Fruit fly (Drosophila melanogaster) whole organism, embryonic: ENCODE data around the gene CG10841.

Experiments
- ATbp ChIP-seq: fragments of 200-800 bp; sonication (Bioruptor generic); optimal IDR thresholded peaks from 2 replicates; lab custom pipeline; 2017; ENCODE audit warnings: missing biosample characterization, mild to moderate bottlenecking, missing genetic modification characterization, missing genetic modification reagents
- Adf1 ChIP-seq: fragments of 200-800 bp; sonication (Bioruptor generic); IDR thresholded peaks from 2 replicates; pipeline ENCODE4 v1.3.6; 2022; ENCODE audit warnings: missing biosample characterization, missing genetic modification characterization
- Antp ChIP-seq: fragments of 200-800 bp; sonication (Bioruptor generic); optimal IDR thresholded peaks from 3 replicates; lab custom pipeline; 2016; ENCODE audit warnings: missing biosample characterization, missing genetic modification characterization
- Awh ChIP-seq: fragments of 200-800 bp; sonication (Bioruptor generic); IDR thresholded peaks from 2 replicates; pipeline ENCODE4, ENCODE4 v1.3.6; 2022; ENCODE audit warnings: missing biosample characterization, missing genetic modification characterization
- CG10543 ChIP-seq: fragments of 200-800 bp; sonication (Bioruptor generic); optimal IDR thresholded peaks from 3 replicates; lab custom pipeline; 2017; ENCODE audit warnings: missing biosample characterization, mild to moderate bottlenecking, missing genetic modification characterization, moderate library complexity
- CG11560 ChIP-seq: fragments of 200-800 bp; sonication (Bioruptor generic); IDR thresholded peaks from 3 replicates; pipeline ENCODE4 v1.3.6; 2022; ENCODE audit warnings: missing biosample characterization, missing genetic modification characterization
- CG12219 ChIP-seq: fragments of 200-800 bp; sonication (Bioruptor generic); optimal IDR thresholded peaks from 3 replicates; lab custom pipeline; 2018; ENCODE audit warnings: missing biosample characterization, mild to moderate bottlenecking, missing genetic modification characterization
- CG12236 ChIP-seq: fragments of 200-800 bp; sonication (Bioruptor generic); optimal IDR thresholded peaks from 2 replicates; lab custom pipeline; 2016; ENCODE audit warnings: missing biosample characterization, missing genetic modification characterization
- CG13123 ChIP-seq: fragments of 200-800 bp; sonication (Bioruptor generic); optimal IDR thresholded peaks from 2 replicates; lab custom pipeline; 2016; ENCODE audit warnings: missing biosample characterization, missing genetic modification characterization
- CG16813 ChIP-seq: fragments of 200-800 bp; sonication (Bioruptor generic); IDR thresholded peaks from 3 replicates; pipeline ENCODE4 v1.3.6; 2022; ENCODE audit warnings: missing biosample characterization, missing genetic modification characterization; ENCODE audit not compliant: partially characterized antibody
- CG17385 ChIP-seq: fragments of 200-800 bp; sonication (Bioruptor generic); optimal IDR thresholded peaks from 3 replicates; lab custom pipeline; 2018; ENCODE audit warnings: missing biosample characterization, mild to moderate bottlenecking, missing genetic modification characterization
- CG18764 ChIP-seq: fragments of 200-800 bp; sonication (Bioruptor generic); optimal IDR thresholded peaks from 3 replicates; lab custom pipeline; 2016; ENCODE audit warnings: missing biosample characterization, missing genetic modification characterization
- CG2712 ChIP-seq: fragments of 200-800 bp; optimal IDR thresholded peaks from 3 replicates; lab custom pipeline; 2019; ENCODE audit warnings: missing biosample characterization, mild to moderate bottlenecking, missing genetic modification characterization, moderate library complexity
- CG30431 ChIP-seq: fragments of 200-800 bp; sonication (Bioruptor generic); optimal IDR thresholded peaks from 2 replicates; lab custom pipeline; 2017; ENCODE audit warnings: missing biosample characterization, missing genetic modification characterization
- CG31365 ChIP-seq: fragments of 200-800 bp; sonication (Bioruptor generic); optimal IDR thresholded peaks from 2 replicates; lab custom pipeline; 2018; ENCODE audit warnings: missing biosample characterization, mild to moderate bottlenecking, missing genetic modification characterization
- CG3281 ChIP-seq: fragments of 200-800 bp; sonication (Bioruptor generic); optimal IDR thresholded peaks from 3 replicates; lab custom pipeline; 2017; ENCODE audit warnings: missing biosample characterization, mild to moderate bottlenecking, missing genetic modification characterization
- CG3407 ChIP-seq: fragments of 200-800 bp; sonication (Bioruptor generic); optimal IDR thresholded peaks from 2 replicates; lab custom pipeline; 2018; ENCODE audit warnings: missing biosample characterization, mild to moderate bottlenecking, missing genetic modification characterization
- CG7556 ChIP-seq: fragments of 200-800 bp; sonication (Bioruptor generic); optimal IDR thresholded peaks from 2 replicates; lab custom pipeline; 2017; ENCODE audit warnings: missing biosample characterization, mild to moderate bottlenecking, missing genetic modification characterization
- CG9817 ChIP-seq: fragments of 200-800 bp; sonication (Bioruptor generic); optimal IDR thresholded peaks from 2 replicates; lab custom pipeline; 2018; ENCODE audit warnings: missing biosample characterization, mild to moderate bottlenecking, missing genetic modification characterization, moderate library complexity
- CHES-1-like ChIP-seq: fragments of 200-800 bp; sonication (Bioruptor generic); optimal IDR thresholded peaks from 2 replicates; lab custom pipeline; 2016; ENCODE audit warnings: missing biosample characterization, missing genetic modification characterization
- Dll ChIP-seq: fragments of 200-800 bp; sonication (Bioruptor generic); IDR thresholded peaks from 4 replicates; pipeline ENCODE4 v1.3.6; 2022; ENCODE audit warnings: missing biosample characterization, missing genetic modification characterization; ENCODE audit not compliant: partially characterized antibody
- Doc2 ChIP-seq: fragments of 200-800 bp; sonication (Bioruptor generic); IDR thresholded peaks from 2 replicates; pipeline ENCODE4 v1.3.6; 2022; ENCODE audit warnings: missing biosample characterization, missing genetic modification characterization
- E2f1 ChIP-seq: fragments of 200-800 bp; sonication (Bioruptor generic); IDR thresholded peaks from 2 replicates; pipeline ENCODE4 v1.3.6; 2022; ENCODE audit warnings: missing biosample characterization, missing genetic modification characterization
- ERR ChIP-seq: fragments of 200-800 bp; sonication (Bioruptor generic); optimal IDR thresholded peaks from 2 replicates; lab custom pipeline; 2016; ENCODE audit warnings: missing biosample characterization, missing genetic modification characterization
- Ets65A ChIP-seq: fragments of 200-800 bp; sonication (Bioruptor generic); peaks from one replicate; lab custom pipeline; 2016; ENCODE audit warnings: missing biosample characterization, missing genetic modification characterization
- Gsc ChIP-seq: fragments of 200-800 bp; sonication (Bioruptor generic); IDR thresholded peaks from 2 replicates; pipeline ENCODE4 v1.3.6; 2022; ENCODE audit warnings: missing biosample characterization, missing genetic modification characterization
- HLHmδ ChIP-seq: fragments of 200-800 bp; sonication (Bioruptor generic); optimal IDR thresholded peaks from 2 replicates; lab custom pipeline; 2018; ENCODE audit warnings: missing biosample characterization, mild to moderate bottlenecking, missing genetic modification characterization, moderate library complexity
- HmgD ChIP-seq: fragments of 200-800 bp; sonication (Bioruptor generic); optimal IDR thresholded peaks from 3 replicates; lab custom pipeline; 2016; ENCODE audit warnings: missing biosample characterization, missing genetic modification characterization
- Hsf ChIP-seq: fragments of 200-800 bp; sonication (Bioruptor generic); optimal IDR thresholded peaks from 3 replicates; lab custom pipeline; 2016; ENCODE audit warnings: missing biosample characterization, missing genetic modification characterization
- Spps ChIP-seq: fragments of 200-800 bp; sonication (Bioruptor generic); optimal IDR thresholded peaks from 2 replicates; lab custom pipeline; 2018; ENCODE audit warnings: missing biosample characterization, mild to moderate bottlenecking, missing genetic modification characterization
- Stat92E ChIP-seq, 3 experiments: fragments of >200 bp in 2 of 3; fragments of 200-800 bp in 1 of 3; sonication (Bioruptor generic) in 1 of 3; optimal IDR thresholded peaks; 2 replicates each; lab custom pipeline; 2017 to 2019; ENCODE audit warnings: missing biosample characterization in 3 of 3, missing genetic modification characterization in 3 of 3, mild to moderate bottlenecking in 1 of 3, moderate library complexity in 1 of 3
- Usf ChIP-seq: fragments of 200-800 bp; sonication (Bioruptor generic); optimal IDR thresholded peaks from 2 replicates; lab custom pipeline; 2017; ENCODE audit warnings: missing genotype, missing biosample characterization, missing genetic modification characterization
- ash1 ChIP-seq: fragments of 200-800 bp; sonication (Bioruptor generic); optimal IDR thresholded peaks from 2 replicates; lab custom pipeline; 2018; ENCODE audit warnings: missing biosample characterization, mild to moderate bottlenecking, missing genetic modification characterization
- chinmo ChIP-seq: fragments of 200-800 bp; sonication (Bioruptor generic); IDR thresholded peaks from 4 replicates; pipeline ENCODE4 v1.3.6; 2022; ENCODE audit warnings: missing biosample characterization, missing genetic modification characterization; ENCODE audit not compliant: partially characterized antibody
- danr ChIP-seq: fragments of 200-800 bp; sonication (Bioruptor generic); IDR thresholded peaks from 2 replicates; pipeline ENCODE4 v1.3.6; 2022; ENCODE audit warnings: missing biosample characterization, missing genetic modification characterization
- fd96Cb ChIP-seq: fragments of 200-800 bp; sonication (Bioruptor generic); optimal IDR thresholded peaks from 2 replicates; lab custom pipeline; 2018; ENCODE audit warnings: missing biosample characterization, mild to moderate bottlenecking, missing genetic modification characterization, moderate library complexity
- gfzf ChIP-seq: fragments of 200-800 bp; sonication (Bioruptor generic); optimal IDR thresholded peaks from 2 replicates; lab custom pipeline; 2016; ENCODE audit warnings: missing biosample characterization, mild to moderate bottlenecking, missing genetic modification characterization, moderate library complexity
- inv ChIP-seq: fragments of 200-800 bp; sonication (Bioruptor generic); IDR thresholded peaks from 2 replicates; pipeline ENCODE4 v1.3.6; 2022; ENCODE audit warnings: missing biosample characterization, missing genetic modification characterization; ENCODE audit not compliant: partially characterized antibody
- knrl ChIP-seq: fragments of 200-800 bp; sonication (Bioruptor generic); IDR thresholded peaks from 3 replicates; pipeline ENCODE4 v1.3.6; 2022; ENCODE audit warnings: missing biosample characterization, missing genetic modification characterization; ENCODE audit not compliant: partially characterized antibody
- nom ChIP-seq: fragments of 200-800 bp; sonication (Bioruptor generic); optimal IDR thresholded peaks from 2 replicates; lab custom pipeline; 2017; ENCODE audit warnings: missing biosample characterization, missing genetic modification characterization, mild to moderate bottlenecking, moderate library complexity, missing genetic modification reagents
- peb ChIP-seq: fragments of 200-800 bp; sonication (Bioruptor generic); IDR thresholded peaks from 2 replicates; pipeline ENCODE4 v1.3.6; 2022; ENCODE audit warnings: missing biosample characterization, missing genetic modification characterization
- repo ChIP-seq: fragments of 200-800 bp; sonication (Bioruptor generic); optimal IDR thresholded peaks from 2 replicates; lab custom pipeline; 2016; ENCODE audit warnings: missing biosample characterization, missing genetic modification characterization
- sd ChIP-seq: fragments of 200-800 bp; sonication (Bioruptor generic); optimal IDR thresholded peaks from 3 replicates; lab custom pipeline; 2018; ENCODE audit warnings: missing biosample characterization, mild to moderate bottlenecking, missing genetic modification characterization, moderate library complexity
- sr ChIP-seq: fragments of 200-800 bp; sonication (Bioruptor generic); IDR thresholded peaks from 3 replicates; pipeline ENCODE4 v1.3.6; 2022; ENCODE audit warnings: missing biosample characterization, missing genetic modification characterization
- ssp ChIP-seq: fragments of 200-800 bp; sonication (Bioruptor generic); IDR thresholded peaks from 2 replicates; pipeline ENCODE4 v1.3.6; 2022; ENCODE audit warnings: missing biosample characterization, missing genetic modification characterization
- tap ChIP-seq: fragments of 200-800 bp; optimal IDR thresholded peaks from 3 replicates; lab custom pipeline; 2019; ENCODE audit warnings: missing biosample characterization, mild to moderate bottlenecking, missing genetic modification characterization, moderate library complexity
- vfl ChIP-seq: fragments of 200-800 bp; sonication (Bioruptor generic); optimal IDR thresholded peaks from 2 replicates; lab custom pipeline; 2016; ENCODE audit warnings: missing biosample characterization, missing genetic modification characterization
- wek ChIP-seq: fragments of 200-800 bp; sonication (Bioruptor generic); optimal IDR thresholded peaks from 3 replicates; lab custom pipeline; 2018; ENCODE audit warnings: missing biosample characterization, mild to moderate bottlenecking, missing genetic modification characterization, moderate library complexity
- yki ChIP-seq: fragments of >200 bp; optimal IDR thresholded peaks from 3 replicates; lab custom pipeline; 2018

Gene CG10841

DNA sequence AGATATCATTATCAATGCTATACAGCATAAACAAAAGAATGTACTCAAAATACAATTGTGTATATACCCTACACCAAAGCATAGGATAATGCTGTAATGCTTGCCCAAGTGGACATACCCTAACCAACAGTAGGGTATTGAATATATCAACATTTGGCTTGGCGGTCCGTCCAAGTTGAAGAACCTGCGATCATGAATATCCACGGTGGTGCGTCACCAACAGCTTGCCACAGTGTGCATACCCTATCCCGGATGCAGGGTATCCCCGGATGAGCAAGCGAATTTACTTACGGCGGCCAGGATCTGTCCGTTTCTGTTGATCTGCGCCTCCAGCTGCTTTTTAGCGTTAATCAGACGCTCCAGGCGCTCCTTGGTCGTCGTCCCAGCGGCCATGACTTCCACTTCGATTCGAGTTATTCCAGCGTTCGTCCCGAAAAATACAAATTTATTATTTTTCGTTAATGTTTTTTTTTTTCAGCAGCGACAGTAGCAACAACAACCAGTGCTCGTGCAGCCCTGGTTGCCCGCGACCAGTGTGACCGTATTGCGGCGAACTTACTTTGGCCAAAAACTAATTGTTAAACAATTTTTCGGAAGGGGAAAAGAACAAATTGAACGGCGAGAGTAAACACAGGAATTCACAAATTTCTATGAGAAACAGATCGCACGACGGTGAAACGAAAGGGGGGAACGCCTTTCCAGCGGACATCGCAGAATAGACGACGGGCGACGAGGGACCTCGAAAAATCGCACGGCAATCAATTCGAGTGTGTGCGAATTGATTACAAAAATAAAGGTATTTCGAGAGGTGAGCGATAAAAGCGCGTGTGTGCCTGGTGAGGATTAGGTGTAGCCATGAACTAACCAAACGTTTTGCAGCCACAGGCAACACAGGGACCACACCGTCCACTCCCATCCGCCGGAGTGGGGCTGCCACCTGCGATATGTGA lies 44.7 kb downstream of the CG10841 start, which contains the start of the genes Lkb1 and CG9588 (continued):
- TF ChIP-seq tap, result no peak
- no peak for TF ChIP-seq CG13123
- TF ChIP-seq fd96Cb, result peak; percentile 61
- no peak for TF ChIP-seq ash1 (GFP tag; lab: Kevin White, UChicago)
- TF ChIP-seq Gsc, result peak; percentile 56
- peak; percentile 68; the same call in 2 of the 3 replicates for TF ChIP-seq sr (GFP tag; lab: Robert Waterston, UW)
- TF ChIP-seq CG12236 (GFP tag; lab: Kevin White, UChicago), result no peak
- TF ChIP-seq HmgD (GFP tag; lab: Kevin White, UChicago), result no peak
- TF ChIP-seq vfl (GFP tag; lab: Kevin White, UChicago), result peak; percentile 19
- peak; percentile 94 for TF ChIP-seq Ets65A (GFP tag; lab: Kevin White, UChicago)
- TF ChIP-seq CG9817 (tag; lab: Kevin White, UChicago), result peak; percentile 44
- peak; percentile 67 for TF ChIP-seq ssp (GFP tag; lab: Robert Waterston, UW)
- no peak for TF ChIP-seq yki
- TF ChIP-seq HLHmδ (GFP tag; lab: Kevin White, UChicago), result no peak
- no peak for TF ChIP-seq chinmo (GFP tag; lab: Robert Waterston, UW)
- TF ChIP-seq danr (GFP tag; lab: Robert Waterston, UW), result no peak
- TF ChIP-seq Hsf (GFP tag; lab: Kevin White, UChicago), result peak; percentile 56
- peak; percentile 17 for TF ChIP-seq ERR (GFP tag; lab: Kevin White, UChicago)
- no peak for TF ChIP-seq CG18764
- no peak for TF ChIP-seq wek
- no peak for TF ChIP-seq repo (GFP tag; lab: Kevin White, UChicago)
- no peak for TF ChIP-seq CG3407 (GFP tag; lab: Kevin White, UChicago)
- no peak for TF ChIP-seq CG10543 (GFP tag; lab: Kevin White, UChicago)
- TF ChIP-seq knrl (GFP tag; lab: Robert Waterston, UW), result no peak; the same call in 2 of the 3 replicates
- TF ChIP-seq nom (GFP tag; lab: Kevin White, UChicago), result peak; percentile 40
- TF ChIP-seq Usf (GFP tag; lab: Kevin White, UChicago), result no peak
- TF ChIP-seq E2f1, result peak; percentile 73
- TF ChIP-seq ATbp (GFP tag; lab: Kevin White, UChicago), result no peak
- TF ChIP-seq Antp, result peak; percentile 60
- TF ChIP-seq Awh (GFP tag; lab: Robert Waterston, UW), result peak; percentile 85
- no peak for TF ChIP-seq CG17385 (GFP tag; lab: Kevin White, UChicago)
- no peak for TF ChIP-seq Doc2 (GFP tag; lab: Robert Waterston, UW)
- TF ChIP-seq CG16813, result no peak
- peak; percentile 51 for TF ChIP-seq CG30431 (GFP tag; lab: Kevin White, UChicago)
- no peak for TF ChIP-seq inv (GFP tag; lab: Robert Waterston, UW)
- peak; percentile 18 for TF ChIP-seq CG12219
- no peak for TF ChIP-seq Spps (tag; lab: Kevin White, UChicago)
- TF ChIP-seq CG31365 (tag; lab: Kevin White, UChicago), result no peak
- no peak for TF ChIP-seq Adf1 (GFP tag; lab: Robert Waterston, UW)
- TF ChIP-seq gfzf, result peak; percentile 86
- TF ChIP-seq Dll (GFP tag; lab: Robert Waterston, UW), result peak; percentile 37; the same call in 1 of the 4 replicates
- TF ChIP-seq Stat92E (GFP tag; optimal IDR thresholded peaks at IDR 0.05; lab: Kevin White, UChicago), result no peak
- TF ChIP-seq peb (GFP tag; lab: Robert Waterston, UW), result peak; percentile 66
- TF ChIP-seq CG3281 (GFP tag; lab: Kevin White, UChicago), result no peak
- TF ChIP-seq CHES-1-like (GFP tag; lab: Kevin White, UChicago), result peak; percentile 46
- TF ChIP-seq CG11560, result peak; percentile 63; the same call in 1 of the 3 replicates
- TF ChIP-seq sd, result no peak
- peak; percentile 39 for TF ChIP-seq CG2712 (tag; lab: Kevin White, UChicago)
- peak; percentile 28 for TF ChIP-seq CG7556
